Fruit fly (Drosophila melanogaster) whole organism, embryonic: ENCODE results near the gene CG32163.

ENCODE experiments used
- Abd-B ChIP-seq: fragments of 200-800 bp; sonication (Bioruptor generic); optimal IDR thresholded peaks from 2 replicates; lab custom pipeline; 2018; ENCODE audit warnings: missing biosample characterization, mild to moderate bottlenecking, missing genetic modification characterization, moderate library complexity
- Adf1 ChIP-seq: fragments of 200-800 bp; sonication (Bioruptor generic); IDR thresholded peaks from 2 replicates; pipeline ENCODE4 v1.3.6; 2022; ENCODE audit warnings: missing biosample characterization, missing genetic modification characterization
- Asciz ChIP-seq: fragments of 200-800 bp; sonication (Bioruptor generic); optimal IDR thresholded peaks from 2 replicates; lab custom pipeline; 2017; ENCODE audit warnings: missing biosample characterization, mild to moderate bottlenecking, missing genetic modification characterization, missing genetic modification reagents
- BEAF-32 ChIP-seq: fragments of 200-800 bp; sonication (Bioruptor generic); optimal IDR thresholded peaks from 3 replicates; lab custom pipeline; 2017; ENCODE audit warnings: missing biosample characterization, missing genetic modification characterization, mild to moderate bottlenecking, moderate library complexity, missing genetic modification reagents
- CG10321 ChIP-seq: fragments of 200-800 bp; sonication (Bioruptor generic); IDR thresholded peaks from 2 replicates; pipeline ENCODE4 v1.3.6; 2022; ENCODE audit warnings: missing biosample characterization, missing genetic modification characterization
- CG10979 ChIP-seq: fragments of 200-800 bp; sonication (Bioruptor generic); optimal IDR thresholded peaks from 2 replicates; lab custom pipeline; 2018; ENCODE audit warnings: missing biosample characterization, mild to moderate bottlenecking, missing genetic modification characterization, moderate library complexity
- CG11504 ChIP-seq: fragments of 200-800 bp; sonication (Bioruptor generic); optimal IDR thresholded peaks from 3 replicates; lab custom pipeline; 2019; ENCODE audit warnings: missing biosample characterization, mild to moderate bottlenecking, missing genetic modification characterization, moderate library complexity
- CG11695 ChIP-seq: fragments of 200-800 bp; sonication (Bioruptor generic); IDR thresholded peaks from 3 replicates; pipeline ENCODE4 v1.3.6; 2022; ENCODE audit warnings: missing biosample characterization, missing genetic modification characterization
- CG11723 ChIP-seq: fragments of 200-800 bp; sonication (Bioruptor generic); optimal IDR thresholded peaks from 2 replicates; lab custom pipeline; 2017; ENCODE audit warnings: missing biosample characterization, mild to moderate bottlenecking, missing genetic modification characterization
- CG12744 ChIP-seq: fragments of 200-800 bp; sonication (Bioruptor generic); optimal IDR thresholded peaks from 2 replicates; lab custom pipeline; 2016; ENCODE audit warnings: missing biosample characterization, missing genetic modification characterization
- CG14050 ChIP-seq: fragments of 200-800 bp; sonication (Bioruptor generic); IDR thresholded peaks from 3 replicates; pipeline ENCODE4 v1.3.6; 2022; ENCODE audit warnings: missing biosample characterization, missing genetic modification characterization
- CG14710 ChIP-seq: fragments of 200-800 bp; sonication (Bioruptor generic); optimal IDR thresholded peaks from 3 replicates; lab custom pipeline; 2019; ENCODE audit warnings: missing biosample characterization, mild to moderate bottlenecking, missing genetic modification characterization, moderate library complexity
- CG17568 ChIP-seq: fragments of 200-800 bp; sonication (Bioruptor generic); optimal IDR thresholded peaks from 2 replicates; lab custom pipeline; 2018; ENCODE audit warnings: missing biosample characterization, mild to moderate bottlenecking, missing genetic modification characterization, moderate library complexity
- CG2129 ChIP-seq: fragments of 200-800 bp; sonication (Bioruptor generic); IDR thresholded peaks from 2 replicates; pipeline ENCODE4 v1.3.6; 2022; ENCODE audit warnings: missing biosample characterization, missing genetic modification characterization; ENCODE audit not compliant: partially characterized antibody
- CG31388 ChIP-seq: fragments of 200-800 bp; sonication (Bioruptor generic); optimal IDR thresholded peaks from 2 replicates; lab custom pipeline; 2016; ENCODE audit warnings: missing biosample characterization, missing genetic modification characterization
- CG34224 ChIP-seq: fragments of 200-800 bp; sonication (Bioruptor generic); IDR thresholded peaks from 3 replicates; pipeline ENCODE4 v1.3.6; 2022; ENCODE audit warnings: missing biosample characterization, missing genetic modification characterization; ENCODE audit not compliant: partially characterized antibody
- CG3726 ChIP-seq: fragments of 200-800 bp; sonication (Bioruptor generic); IDR thresholded peaks from 3 replicates; pipeline ENCODE4, ENCODE4 v1.3.6; 2022; ENCODE audit warnings: missing biosample characterization, missing genetic modification characterization
- CG3995 ChIP-seq: fragments of 200-800 bp; sonication (Bioruptor generic); optimal IDR thresholded peaks from 3 replicates; lab custom pipeline; 2016; ENCODE audit warnings: missing biosample characterization, missing genetic modification characterization
- CG4360 ChIP-seq: fragments of 200-800 bp; sonication (Bioruptor generic); IDR thresholded peaks from 2 replicates; pipeline ENCODE4 v1.3.6; 2022; ENCODE audit warnings: missing biosample characterization, missing genetic modification characterization
- CG4707 ChIP-seq: fragments of 200-800 bp; sonication (Bioruptor generic); optimal IDR thresholded peaks from 2 replicates; lab custom pipeline; 2018; ENCODE audit warnings: missing biosample characterization, mild to moderate bottlenecking, missing genetic modification characterization, moderate library complexity
- CG8290 ChIP-seq, 3 experiments: fragments of 200-800 bp; sonication (Bioruptor generic); optimal IDR thresholded peaks; 2 replicates each; lab custom pipeline; 2016 to 2019; ENCODE audit warnings: missing biosample characterization in 3 of 3, missing genetic modification characterization in 3 of 3, mild to moderate bottlenecking in 2 of 3, moderate library complexity in 1 of 3
- CrebB ChIP-seq: fragments of 200-800 bp; sonication (Bioruptor generic); optimal IDR thresholded peaks from 3 replicates; lab custom pipeline; 2018; ENCODE audit warnings: missing biosample characterization, mild to moderate bottlenecking, missing genetic modification characterization
- Dad ChIP-seq: fragments of 200-800 bp; sonication (Bioruptor generic); optimal IDR thresholded peaks from 3 replicates; lab custom pipeline; 2016; ENCODE audit warnings: missing biosample characterization, missing genetic modification characterization
- Dll ChIP-seq: fragments of 200-800 bp; sonication (Bioruptor generic); IDR thresholded peaks from 4 replicates; pipeline ENCODE4 v1.3.6; 2022; ENCODE audit warnings: missing biosample characterization, missing genetic modification characterization; ENCODE audit not compliant: partially characterized antibody
- Dref ChIP-seq: fragments of 200-800 bp; sonication (Bioruptor generic); IDR thresholded peaks from 2 replicates; pipeline ENCODE4 v1.3.6; 2022; ENCODE audit warnings: missing biosample characterization, missing genetic modification characterization
- GATAe ChIP-seq: fragments of 200-800 bp; sonication (Bioruptor generic); conservative IDR thresholded peaks from 2 replicates; pipeline ENCODE4 v1.3.6; 2022; ENCODE audit warnings: missing biosample characterization, missing genetic modification characterization
- HLH4C ChIP-seq: fragments of 200-800 bp; sonication (Bioruptor generic); IDR thresholded peaks from 3 replicates; pipeline ENCODE4 v1.3.6; 2022; ENCODE audit warnings: missing biosample characterization, missing genetic modification characterization; ENCODE audit not compliant: partially characterized antibody
- Mes4 ChIP-seq: fragments of 200-800 bp; sonication (Bioruptor generic); optimal IDR thresholded peaks from 2 replicates; lab custom pipeline; 2016; ENCODE audit warnings: missing biosample characterization, missing genetic modification characterization
- Myb ChIP-seq: fragments of 200-800 bp; sonication (Bioruptor generic); optimal IDR thresholded peaks from 2 replicates; lab custom pipeline; 2016; ENCODE audit warnings: missing biosample characterization, missing genetic modification characterization
- Nf-YC ChIP-seq: fragments of 200-800 bp; optimal IDR thresholded peaks from 3 replicates; lab custom pipeline; 2019; ENCODE audit warnings: missing biosample characterization, mild to moderate bottlenecking, missing genetic modification characterization, moderate library complexity
- Optix ChIP-seq: fragments of 200-800 bp; sonication (Bioruptor generic); IDR thresholded peaks from 3 replicates; pipeline ENCODE4 v1.3.6; 2022; ENCODE audit warnings: missing biosample characterization, missing genetic modification characterization
- Sox100B ChIP-seq: fragments of 200-800 bp; sonication (Bioruptor generic); optimal IDR thresholded peaks from 3 replicates; lab custom pipeline; 2018; ENCODE audit warnings: missing biosample characterization, mild to moderate bottlenecking, missing genetic modification characterization
- Ssrp ChIP-seq: fragments of 200-800 bp; sonication (Bioruptor generic); optimal IDR thresholded peaks from 2 replicates; lab custom pipeline; 2018; ENCODE audit warnings: missing biosample characterization, mild to moderate bottlenecking, missing genetic modification characterization, moderate library complexity
- Xrp1 ChIP-seq: fragments of 200-800 bp; sonication (Bioruptor generic); IDR thresholded peaks from 2 replicates; pipeline ENCODE4 v1.3.6; 2022; ENCODE audit warnings: missing biosample characterization, missing genetic modification characterization
- al ChIP-seq: fragments of 200-800 bp; sonication (Bioruptor generic); IDR thresholded peaks from 2 replicates; pipeline ENCODE4 v1.3.6; 2022; ENCODE audit warnings: missing biosample characterization, missing genetic modification characterization
- amos ChIP-seq: fragments of 200-800 bp; sonication (Bioruptor generic); IDR thresholded peaks from 2 replicates; pipeline ENCODE4 v1.3.6; 2022; ENCODE audit warnings: missing biosample characterization, missing genetic modification characterization; ENCODE audit not compliant: partially characterized antibody
- chm ChIP-seq: fragments of 200-800 bp; sonication (Bioruptor generic); IDR thresholded peaks from 2 replicates; pipeline ENCODE4 v1.3.6; 2022; ENCODE audit warnings: missing biosample characterization, missing genetic modification characterization
- gem ChIP-seq: fragments of 200-800 bp; sonication (Bioruptor generic); optimal IDR thresholded peaks from 2 replicates; lab custom pipeline; 2019; ENCODE audit warnings: missing biosample characterization, mild to moderate bottlenecking, missing genetic modification characterization, moderate library complexity
- hbn ChIP-seq: fragments of 200-800 bp; sonication (Bioruptor generic); IDR thresholded peaks from 2 replicates; pipeline ENCODE4 v1.3.6; 2022; ENCODE audit warnings: missing biosample characterization, missing genetic modification characterization; ENCODE audit not compliant: partially characterized antibody
- jing ChIP-seq: fragments of 200-800 bp; sonication (Bioruptor generic); optimal IDR thresholded peaks from 2 replicates; lab custom pipeline; 2018; ENCODE audit warnings: missing biosample characterization, mild to moderate bottlenecking, missing genetic modification characterization
- knrl ChIP-seq: fragments of 200-800 bp; sonication (Bioruptor generic); IDR thresholded peaks from 3 replicates; pipeline ENCODE4 v1.3.6; 2022; ENCODE audit warnings: missing biosample characterization, missing genetic modification characterization; ENCODE audit not compliant: partially characterized antibody
- nerfin-1 ChIP-seq: fragments of 200-800 bp; sonication (Bioruptor generic); optimal IDR thresholded peaks from 3 replicates; lab custom pipeline; 2019; ENCODE audit warnings: missing biosample characterization, mild to moderate bottlenecking, missing genetic modification characterization, moderate library complexity
- nom ChIP-seq: fragments of 200-800 bp; sonication (Bioruptor generic); optimal IDR thresholded peaks from 2 replicates; lab custom pipeline; 2017; ENCODE audit warnings: missing biosample characterization, missing genetic modification characterization, mild to moderate bottlenecking, moderate library complexity, missing genetic modification reagents
- pho ChIP-seq: fragments of 200-800 bp; sonication (Bioruptor generic); optimal IDR thresholded peaks from 2 replicates; lab custom pipeline; 2016; ENCODE audit warnings: missing biosample characterization, missing genetic modification characterization
- psq ChIP-seq: fragments of 200-800 bp; sonication (Bioruptor generic); optimal IDR thresholded peaks from 2 replicates; lab custom pipeline; 2017; ENCODE audit warnings: missing biosample characterization, missing genetic modification characterization
- sd ChIP-seq: fragments of 200-800 bp; sonication (Bioruptor generic); optimal IDR thresholded peaks from 3 replicates; lab custom pipeline; 2018; ENCODE audit warnings: missing biosample characterization, mild to moderate bottlenecking, missing genetic modification characterization, moderate library complexity
- stwl ChIP-seq: fragments of 200-800 bp; sonication (Bioruptor generic); optimal IDR thresholded peaks from 3 replicates; lab custom pipeline; 2018; ENCODE audit warnings: missing biosample characterization, mild to moderate bottlenecking, missing genetic modification characterization, moderate library complexity
- trem ChIP-seq: fragments of 200-800 bp; optimal IDR thresholded peaks from 3 replicates; lab custom pipeline; 2019; ENCODE audit warnings: missing biosample characterization, mild to moderate bottlenecking, missing genetic modification characterization, moderate library complexity
- unc-4 ChIP-seq: fragments of 200-800 bp; sonication (Bioruptor generic); IDR thresholded peaks from 2 replicates; pipeline ENCODE4 v1.3.6; 2022; ENCODE audit warnings: missing biosample characterization, missing genetic modification characterization; ENCODE audit not compliant: partially characterized antibody

The CG32163 gene

dm6 chr3L:16580049-16580448 is 6.9 kb upstream of the CG32163 start, which contains the start of gene nxf2 (continued):
- TF ChIP-seq Xrp1 (GFP tag; lab: Robert Waterston, UW) (0 out of 2 replicates have a peak, but pooled peaks have one; percentile 25), CG17568 (no peak), Myb (peak; percentile 54), nerfin-1 (tag; lab: Kevin White, UChicago) (peak; percentile 43), CG10979 (no peak), Mes4 (GFP tag; lab: Kevin White, UChicago) (no peak), CG14050 (GFP tag; lab: Robert Waterston, UW) (no peak), Adf1 (GFP tag; lab: Robert Waterston, UW) (no peak), gem (no peak), pho (GFP tag; lab: Kevin White, UChicago) (no peak), CG10321 (GFP tag; lab: Robert Waterston, UW) (no peak), CG14710 (tag; lab: Kevin White, UChicago) (peak; percentile 12), CG3726 (GFP tag; lab: Robert Waterston, UW) (no peak), amos (GFP tag; lab: Robert Waterston, UW) (peak; percentile 65), CG12744 (GFP tag; lab: Kevin White, UChicago) (no peak), CG11504 (tag; lab: Kevin White, UChicago) (no peak), psq (GFP tag; lab: Kevin White, UChicago) (no peak), hbn (GFP tag; lab: Robert Waterston, UW) (peak; percentile 44; the same call in 1 of the 2 replicates), knrl (GFP tag; lab: Robert Waterston, UW) (peak; percentile 57; the same call in 2 of the 3 replicates), chm (GFP tag; lab: Robert Waterston, UW) (no peak), nom (GFP tag; lab: Kevin White, UChicago) (no peak), CG8290 (GFP tag; optimal IDR thresholded peaks at IDR 0.05; lab: Kevin White, UChicago) (no peak), CG8290 (tag; optimal IDR thresholded peaks at IDR 0.05; lab: Kevin White, UChicago) (no peak), CG4707 (GFP tag; lab: Kevin White, UChicago) (no peak), sd (tag; lab: Kevin White, UChicago) (no peak), CG11723 (GFP tag; lab: Kevin White, UChicago) (no peak), CrebB (tag; lab: Kevin White, UChicago) (no peak), Sox100B (no peak), Dref (GFP tag; lab: Robert Waterston, UW) (peak; percentile 38; the same call in 1 of the 2 replicates), GATAe (GFP tag; lab: Robert Waterston, UW) (no peak), CG4360 (GFP tag; lab: Robert Waterston, UW) (no peak), Abd-B (GFP tag; lab: Kevin White, UChicago) (no peak), CG34224 (GFP tag; lab: Robert Waterston, UW) (peak; percentile 30; the same call in 1 of the 3 replicates), BEAF-32 (GFP tag; lab: Kevin White, UChicago) (peak; percentile 61), jing (no peak), CG2129 (GFP tag; lab: Robert Waterston, UW) (no peak), CG3995 (GFP tag; lab: Kevin White, UChicago) (no peak), unc-4 (GFP tag; lab: Robert Waterston, UW) (peak; percentile 54), Dad (no peak), trem (tag; lab: Kevin White, UChicago) (peak; percentile 19), al (no peak), HLH4C (GFP tag; lab: Robert Waterston, UW) (0 out of 3 replicates have a peak, but pooled peaks have one; percentile 28), Asciz (no peak), CG31388 (GFP tag; lab: Kevin White, UChicago) (no peak), stwl (tag; lab: Kevin White, UChicago) (peak; percentile 25), CG11695 (no peak), Nf-YC (tag; lab: Kevin White, UChicago) (no peak), Ssrp (tag; lab: Kevin White, UChicago) (no peak), Optix (GFP tag; lab: Robert Waterston, UW) (no peak), Dll (GFP tag; lab: Robert Waterston, UW) (peak; percentile 59; the same call in 2 of the 4 replicates)
